Worm (Caenorhabditis elegans) whole organism, late embryonic: ENCODE data around the gene C45B11.9.

ENCODE experiments used
- C38D4.7 ChIP-seq: fragments of 200-800 bp; sonication (Bioruptor generic); optimal IDR thresholded peaks from 2 replicates; lab custom pipeline; 2018; ENCODE audit warnings: mild to moderate bottlenecking, missing genetic modification characterization, moderate library complexity, missing compliant biosample characterization
- F13H6.1 ChIP-seq: sonication (generic microtip); optimal IDR thresholded peaks from 2 replicates; lab custom pipeline; 2016; ENCODE audit warnings: missing genetic modification characterization, missing compliant biosample characterization
- K02D7.2 ChIP-seq: sonication (generic microtip); optimal IDR thresholded peaks from 2 replicates; lab custom pipeline; 2017; ENCODE audit warnings: mild to moderate bottlenecking, missing genetic modification characterization, missing compliant biosample characterization
- K09A11.1 ChIP-seq: sonication (generic microtip); optimal IDR thresholded peaks from 2 replicates; lab custom pipeline; 2017; ENCODE audit warnings: antibody characterized with exemption, mild to moderate bottlenecking, missing genetic modification characterization, missing compliant biosample characterization; ENCODE audit not compliant: insufficient read depth
- T23F11.4 ChIP-seq: fragments of 200-800 bp; sonication (Bioruptor generic); optimal IDR thresholded peaks from 2 replicates; lab custom pipeline; 2018; ENCODE audit warnings: mild to moderate bottlenecking, missing genetic modification characterization, missing compliant biosample characterization
- ahr-1 ChIP-seq: sonication (generic microtip); optimal IDR thresholded peaks from 2 replicates; lab custom pipeline; 2016; ENCODE audit warnings: missing genetic modification characterization, missing compliant biosample characterization
- ama-1 ChIP-seq: fragments of 150-350 bp; optimal IDR thresholded peaks from 2 replicates; lab custom pipeline; 2014
- ceh-14 ChIP-seq: sonication (generic microtip); optimal IDR thresholded peaks from 2 replicates; lab custom pipeline; 2016; ENCODE audit warnings: missing genotype, missing genetic modification characterization, missing compliant biosample characterization
- ceh-18 ChIP-seq: sonication (generic microtip); optimal IDR thresholded peaks from 2 replicates; lab custom pipeline; 2016; ENCODE audit warnings: missing genetic modification characterization, missing compliant biosample characterization
- ceh-19 ChIP-seq: fragments of 200-800 bp; sonication (Bioruptor generic); optimal IDR thresholded peaks from 2 replicates; lab custom pipeline; 2018; ENCODE audit warnings: mild to moderate bottlenecking, missing genetic modification characterization, missing compliant biosample characterization
- ceh-2 ChIP-seq: sonication (generic microtip); optimal IDR thresholded peaks from 2 replicates; lab custom pipeline; 2016; ENCODE audit warnings: missing genotype, missing genetic modification characterization, missing compliant biosample characterization
- ceh-22 ChIP-seq: sonication (generic microtip); optimal IDR thresholded peaks from 2 replicates; lab custom pipeline; 2017; ENCODE audit warnings: missing biosample characterization, missing genetic modification characterization
- ceh-24 ChIP-seq: sonication (generic microtip); optimal IDR thresholded peaks from 2 replicates; lab custom pipeline; 2016; ENCODE audit warnings: mild to moderate bottlenecking, missing genetic modification characterization, missing compliant biosample characterization
- ceh-30 ChIP-seq: fragments of 150-350 bp; optimal IDR thresholded peaks from 2 replicates; lab custom pipeline; 2014; ENCODE audit warnings: missing biosample characterization, missing genetic modification characterization
- ceh-31 ChIP-seq: sonication (generic microtip); optimal IDR thresholded peaks from 2 replicates; lab custom pipeline; 2016; ENCODE audit warnings: missing genetic modification characterization, missing compliant biosample characterization
- ceh-45 ChIP-seq: fragments of 200-800 bp; sonication (Bioruptor generic); IDR thresholded peaks from 2 replicates; pipeline ENCODE4 v1.3.6; 2022; ENCODE audit warnings: missing genetic modification reagents, missing genetic modification characterization, missing compliant biosample characterization
- ceh-9 ChIP-seq: sonication (generic microtip); optimal IDR thresholded peaks from 2 replicates; lab custom pipeline; 2016; ENCODE audit warnings: mild to moderate bottlenecking, missing genetic modification characterization, inconsistent platforms, missing compliant biosample characterization
- che-1 ChIP-seq: sonication (generic microtip); optimal IDR thresholded peaks from 2 replicates; lab custom pipeline; 2016; ENCODE audit warnings: mild to moderate bottlenecking, missing genetic modification characterization, missing compliant biosample characterization
- dmd-4 ChIP-seq: sonication (generic microtip); optimal IDR thresholded peaks from 2 replicates; lab custom pipeline; 2016; ENCODE audit warnings: borderline replicate concordance, missing genetic modification characterization, missing compliant biosample characterization
- elt-2 ChIP-seq: sonication (generic microtip); optimal IDR thresholded peaks from 2 replicates; lab custom pipeline; 2016; ENCODE audit warnings: missing genetic modification reagents, missing genetic modification characterization, missing compliant biosample characterization
- ets-4 ChIP-seq: sonication (generic microtip); optimal IDR thresholded peaks from 2 replicates; lab custom pipeline; 2016; ENCODE audit warnings: missing genetic modification characterization, missing compliant biosample characterization
- eyg-1 ChIP-seq: sonication (generic microtip); optimal IDR thresholded peaks from 2 replicates; lab custom pipeline; 2016; ENCODE audit warnings: missing genotype, missing genetic modification characterization, missing compliant biosample characterization
- fax-1 ChIP-seq: sonication (generic microtip); optimal IDR thresholded peaks from 2 replicates; lab custom pipeline; 2016; ENCODE audit warnings: missing genotype, missing genetic modification characterization, missing compliant biosample characterization
- fkh-10 ChIP-seq: fragments of 150-350 bp; optimal IDR thresholded peaks from 2 replicates; lab custom pipeline; 2014; ENCODE audit warnings: missing biosample characterization, missing genetic modification reagents, missing genetic modification characterization
- hlh-13 ChIP-seq: fragments of 200-800 bp; sonication (Bioruptor generic); optimal IDR thresholded peaks from 2 replicates; lab custom pipeline; 2018; ENCODE audit warnings: mild to moderate bottlenecking, missing genetic modification characterization, missing compliant biosample characterization
- hlh-15 ChIP-seq: sonication (generic microtip); optimal IDR thresholded peaks from 2 replicates; lab custom pipeline; 2016; ENCODE audit warnings: missing genetic modification characterization, missing compliant biosample characterization
- hlh-30 ChIP-seq: sonication (generic microtip); optimal IDR thresholded peaks from 2 replicates; lab custom pipeline; 2017; ENCODE audit warnings: antibody characterized with exemption, missing genetic modification characterization, missing compliant biosample characterization; ENCODE audit not compliant: insufficient read depth
- hlh-6 ChIP-seq: sonication (generic microtip); optimal IDR thresholded peaks from 2 replicates; lab custom pipeline; 2016; ENCODE audit warnings: missing genotype, missing genetic modification characterization, missing compliant biosample characterization
- hlh-8 ChIP-seq: sonication (generic microtip); optimal IDR thresholded peaks from 2 replicates; lab custom pipeline; 2016; ENCODE audit warnings: missing genotype, missing genetic modification characterization, missing compliant biosample characterization
- lin-11 ChIP-seq: fragments of 200-800 bp; sonication (Bioruptor generic); optimal IDR thresholded peaks from 2 replicates; lab custom pipeline; 2018; ENCODE audit warnings: mild to moderate bottlenecking, missing genetic modification characterization, missing compliant biosample characterization
- madf-2 ChIP-seq: sonication (generic microtip); optimal IDR thresholded peaks from 2 replicates; lab custom pipeline; 2017; ENCODE audit warnings: missing genetic modification characterization, missing compliant biosample characterization
- nfya-1 ChIP-seq: sonication (generic microtip); optimal IDR thresholded peaks from 2 replicates; lab custom pipeline; 2017; ENCODE audit warnings: missing genetic modification characterization, mild to moderate bottlenecking, missing compliant biosample characterization, antibody characterized with exemption, moderate library complexity
- nhr-232 ChIP-seq: sonication (generic microtip); optimal IDR thresholded peaks from 2 replicates; lab custom pipeline; 2016; ENCODE audit warnings: missing genetic modification characterization, missing compliant biosample characterization
- npax-4 ChIP-seq: sonication (generic microtip); optimal IDR thresholded peaks from 2 replicates; lab custom pipeline; 2016; ENCODE audit warnings: missing genetic modification characterization, missing compliant biosample characterization
- odd-2 ChIP-seq: sonication (generic microtip); optimal IDR thresholded peaks from 2 replicates; lab custom pipeline; 2017; ENCODE audit warnings: antibody characterized with exemption, mild to moderate bottlenecking, missing genetic modification characterization, missing compliant biosample characterization
- pag-3 ChIP-seq: sonication (generic microtip); optimal IDR thresholded peaks from 2 replicates; lab custom pipeline; 2016; ENCODE audit warnings: missing compliant biosample characterization, missing genetic modification characterization, borderline replicate concordance
- pat-9 ChIP-seq: fragments of 200-800 bp; sonication (Bioruptor generic); optimal IDR thresholded peaks from 2 replicates; lab custom pipeline; 2018; ENCODE audit warnings: mild to moderate bottlenecking, missing genetic modification characterization, moderate library complexity, missing compliant biosample characterization
- pax-1 ChIP-seq: fragments of 150-350 bp; optimal IDR thresholded peaks from 2 replicates; lab custom pipeline; 2014; ENCODE audit warnings: missing biosample characterization, missing genetic modification characterization
- pha-2 ChIP-seq: sonication (generic microtip); optimal IDR thresholded peaks from 2 replicates; lab custom pipeline; 2017; ENCODE audit warnings: mild to moderate bottlenecking, missing genetic modification characterization, missing compliant biosample characterization
- pha-4 ChIP-seq: fragments of 150-350 bp; optimal IDR thresholded peaks from 2 replicates; lab custom pipeline; 2018; ENCODE audit warnings: missing biosample characterization, missing genetic modification reagents, missing genetic modification characterization
- pqm-1 ChIP-seq: sonication (generic microtip); optimal IDR thresholded peaks from 2 replicates; lab custom pipeline; 2016; ENCODE audit warnings: missing genetic modification characterization, missing compliant biosample characterization
- pros-1 ChIP-seq: fragments of 150-350 bp; optimal IDR thresholded peaks from 2 replicates; lab custom pipeline; 2014; ENCODE audit warnings: missing biosample characterization, missing genetic modification reagents, missing genetic modification characterization
- ref-2 ChIP-seq: sonication (generic microtip); optimal IDR thresholded peaks from 2 replicates; lab custom pipeline; 2016; ENCODE audit warnings: missing genetic modification characterization, missing compliant biosample characterization
- rnt-1 ChIP-seq: sonication (generic microtip); optimal IDR thresholded peaks from 2 replicates; lab custom pipeline; 2016; ENCODE audit warnings: missing genetic modification characterization, missing compliant biosample characterization
- sdc-2 ChIP-seq: sonication (generic microtip); optimal IDR thresholded peaks from 2 replicates; lab custom pipeline; 2016; ENCODE audit warnings: missing genotype, missing genetic modification characterization, missing compliant biosample characterization
- sox-2 ChIP-seq: fragments of 200-800 bp; sonication (Bioruptor generic); IDR thresholded peaks from 2 replicates; pipeline ENCODE4 v1.3.6; 2022; ENCODE audit warnings: missing genetic modification reagents, missing genetic modification characterization, missing compliant biosample characterization
- syd-9 ChIP-seq: sonication (generic microtip); optimal IDR thresholded peaks from 2 replicates; lab custom pipeline; 2016; ENCODE audit warnings: mild to moderate bottlenecking, missing genetic modification characterization, moderate library complexity, missing compliant biosample characterization
- tbx-2 ChIP-seq: sonication (generic microtip); optimal IDR thresholded peaks from 2 replicates; lab custom pipeline; 2016; ENCODE audit warnings: missing genetic modification characterization, missing compliant biosample characterization
- tbx-7 ChIP-seq: sonication (generic microtip); optimal IDR thresholded peaks from 2 replicates; lab custom pipeline; 2016; ENCODE audit warnings: missing genotype, missing genetic modification characterization, missing compliant biosample characterization
- unc-3 ChIP-seq, 2 experiments: fragments of 200-800 bp in 1 of 2; sonication (Bioruptor generic) in 1 of 2; sonication (generic microtip) in 1 of 2; conservative IDR thresholded peaks in 1 of 2; optimal IDR thresholded peaks in 1 of 2; 2 replicates each; pipeline versions ENCODE4 v1.3.6 to Lab custom; 2016 to 2022; ENCODE audit warnings: missing compliant biosample characterization in 2 of 2, missing genetic modification characterization in 2 of 2, missing genetic modification reagents in 1 of 2
- unc-55 ChIP-seq: sonication (generic microtip); optimal IDR thresholded peaks from 2 replicates; lab custom pipeline; 2017; ENCODE audit warnings: missing biosample characterization, missing genetic modification reagents, missing genetic modification characterization
- unc-86 ChIP-seq: sonication (generic microtip); optimal IDR thresholded peaks from 2 replicates; lab custom pipeline; 2016; ENCODE audit warnings: missing genetic modification characterization, missing compliant biosample characterization

The C45B11.9 gene

ce11 chrV:11083691-11084090, 43.6 kb downstream of the C45B11.9 start:
- TF ChIP-seq T23F11.4 (GFP tag; lab: Kevin White, UChicago), result no peak
- TF ChIP-seq tbx-7, result no peak
- no peak for TF ChIP-seq ceh-30 (tag; lab: Kevin White, UChicago)
- TF ChIP-seq pros-1 (tag; lab: Kevin White, UChicago), result no peak
- no peak for TF ChIP-seq ceh-19 (GFP tag; lab: Kevin White, UChicago)
- TF ChIP-seq hlh-6 (tag; lab: Kevin White, UChicago), result no peak
- TF ChIP-seq pat-9 (tag; lab: Kevin White, UChicago), result peak; percentile 76
- peak; percentile 16 for TF ChIP-seq F13H6.1
- peak; percentile 79 for TF ChIP-seq unc-55 (GFP tag; lab: Kevin White, UChicago)
- no peak for TF ChIP-seq ceh-14 (tag; lab: Kevin White, UChicago)
- TF ChIP-seq pha-2 (tag; lab: Kevin White, UChicago), result peak; percentile 55
- TF ChIP-seq K02D7.2 (tag; lab: Kevin White, UChicago), result no peak
- TF ChIP-seq ahr-1, result no peak
- peak; percentile 65 for TF ChIP-seq tbx-2
- no peak for TF ChIP-seq ceh-45
- TF ChIP-seq unc-3 (GFP tag; conservative IDR thresholded peaks at IDR 0.05; lab: Robert Waterston, UW), result no peak
- no peak for TF ChIP-seq unc-3 (tag; optimal IDR thresholded peaks at IDR 0.05; lab: Kevin White, UChicago)
- TF ChIP-seq unc-86 (tag; lab: Kevin White, UChicago), result no peak
- no peak for TF ChIP-seq madf-2
- TF ChIP-seq eyg-1, result no peak
- TF ChIP-seq dmd-4 (tag; lab: Kevin White, UChicago), result peak; percentile 48
- TF ChIP-seq elt-2, result no peak
- TF ChIP-seq nfya-1 (tag; lab: Kevin White, UChicago), result peak; percentile 74
- TF ChIP-seq sdc-2 (tag; lab: Kevin White, UChicago), result no peak
- TF ChIP-seq ceh-24, result no peak
- TF ChIP-seq pha-4 (tag; lab: Kevin White, UChicago), result no peak
- no peak for TF ChIP-seq odd-2 (tag; lab: Kevin White, UChicago)
- TF ChIP-seq ets-4 (tag; lab: Kevin White, UChicago), result peak; percentile 1
- no peak for TF ChIP-seq hlh-13 (GFP tag; lab: Kevin White, UChicago)
- TF ChIP-seq npax-4 (tag; lab: Kevin White, UChicago), result no peak
- no peak for TF ChIP-seq lin-11 (tag; lab: Kevin White, UChicago)
- TF ChIP-seq syd-9, result no peak
- no peak for TF ChIP-seq nhr-232
- no peak for TF ChIP-seq ama-1 (lab: Kevin White, UChicago)
- peak; percentile 88 for TF ChIP-seq ceh-18 (tag; lab: Kevin White, UChicago)
- TF ChIP-seq pqm-1 (tag; lab: Kevin White, UChicago), result no peak
- TF ChIP-seq ceh-9 (tag; lab: Kevin White, UChicago), result no peak
- TF ChIP-seq C38D4.7, result no peak
- no peak for TF ChIP-seq sox-2 (GFP tag; lab: Robert Waterston, UW)
- peak; percentile 96 for TF ChIP-seq pax-1 (tag; lab: Kevin White, UChicago)
- TF ChIP-seq fax-1, result no peak
- TF ChIP-seq fkh-10 (GFP tag; lab: Kevin White, UChicago), result no peak
- peak; percentile 62 for TF ChIP-seq ceh-22 (tag; lab: Kevin White, UChicago)
- TF ChIP-seq hlh-15, result no peak
- peak; percentile 72 for TF ChIP-seq rnt-1 (tag; lab: Kevin White, UChicago)
- no peak for TF ChIP-seq K09A11.1 (tag; lab: Kevin White, UChicago)
- TF ChIP-seq ref-2 (tag; lab: Kevin White, UChicago), result peak; percentile 3
- TF ChIP-seq ceh-31 (tag; lab: Kevin White, UChicago), result peak; percentile 53
- peak; percentile 27 for TF ChIP-seq ceh-2 (tag; lab: Kevin White, UChicago)
- no peak for TF ChIP-seq pag-3 (tag; lab: Kevin White, UChicago)
- no peak for TF ChIP-seq che-1 (tag; lab: Kevin White, UChicago)
- no peak for TF ChIP-seq hlh-8 (tag; lab: Kevin White, UChicago)
- TF ChIP-seq hlh-30, result no peak
